Worm (Caenorhabditis elegans): ENCODE measurements around the gene str-13.

str-13 gene

ce11 chrV:2738174-2738573, 11.2 kb upstream of the str-13 start, which contains the start of gene srg-56 (continued):
- TF ChIP-seq F49E8.2 (tag; optimal IDR thresholded peaks at IDR 0.05; ENCODE audit: borderline replicate concordance) (no peak), lin-38 (GFP tag; IDR thresholded peaks at IDR 0.05) (no peak), Y48G9A.11 (GFP tag; IDR thresholded peaks at IDR 0.05) (no peak), Y5F2A.4 (GFP tag; optimal IDR thresholded peaks at IDR 0.05) (no peak), D1046.2 (GFP tag; IDR thresholded peaks at IDR 0.05) (no peak)

DNA sequence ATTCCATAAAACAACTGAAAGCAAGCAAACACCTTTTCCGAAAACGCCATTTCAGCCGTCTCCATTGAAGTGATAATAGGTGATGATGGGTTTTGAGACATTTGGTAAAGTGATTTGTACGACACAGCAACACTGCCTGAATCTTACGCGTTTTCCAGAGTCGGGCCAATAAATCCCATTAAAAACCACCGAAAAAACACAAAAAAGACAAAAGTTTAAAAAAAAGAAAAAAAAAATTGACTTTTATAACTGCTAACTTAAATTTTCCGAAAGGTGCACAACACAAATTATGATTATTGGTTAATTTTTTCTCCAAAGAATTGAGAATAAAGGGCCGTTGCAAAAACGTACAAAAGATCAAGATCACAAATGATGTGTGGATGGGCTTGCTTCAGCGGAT, 7.4 kb upstream of the str-13 start, which contains the start of gene srg-57:
Gene srg-57 (minus strand): TSS at position 101 of the 400 bp plus-strand sequence.
- TF ChIP-seq lin-1 (GFP tag; IDR thresholded peaks at IDR 0.05), result no peak
- peak in 1 of 2 experiments; percentile 55 for TF ChIP-seq unc-62 (GFP tag; optimal IDR thresholded peaks at IDR 0.05 in 1 of 2)
- no peak for TF ChIP-seq unc-62 (tag; optimal IDR thresholded peaks at IDR 0.05)

ce11 chrV:2730784-2731480, 3.9 kb upstream of the str-13 start, which contains the start of gene dod-3:
Gene dod-3 (minus strand): TSS chrV:2731098.
- peak; percentile 32 for TF ChIP-seq nhr-77 (tag; optimal IDR thresholded peaks at IDR 0.05)
- TF ChIP-seq duxl-1 (tag; optimal IDR thresholded peaks at IDR 0.05; ENCODE audit: poor library complexity), result no peak
- peak; percentile 89 for TF ChIP-seq dmd-6 (GFP tag; IDR thresholded peaks at IDR 0.05)
- peak; percentile 59 for TF ChIP-seq dve-1 (tag; optimal IDR thresholded peaks at IDR 0.05; ENCODE audit: insufficient read depth)
- no peak for TF ChIP-seq daf-12 (tag; optimal IDR thresholded peaks at IDR 0.05)
- TF ChIP-seq php-3 (GFP tag; IDR thresholded peaks at IDR 0.05), result peak; percentile 21; the same call in 1 of the 2 replicates
- TF ChIP-seq ama-1 (optimal IDR thresholded peaks at IDR 0.05), result peak; percentile 74
- peak; percentile 46 for TF ChIP-seq nhr-48 (tag; optimal IDR thresholded peaks at IDR 0.05)
- peak in 1 of 2 experiments; percentile 89 for TF ChIP-seq hif-1 (tag; optimal IDR thresholded peaks at IDR 0.05)
- peak; percentile 92 for TF ChIP-seq hlh-11 (tag; optimal IDR thresholded peaks at IDR 0.05)
- TF ChIP-seq nhr-10 (tag; optimal IDR thresholded peaks at IDR 0.05), result peak; percentile 2
- TF ChIP-seq snpc-1.2 (GFP tag; IDR thresholded peaks at IDR 0.05), result no peak
- peak; percentile 78 for TF ChIP-seq lin-1 (GFP tag; IDR thresholded peaks at IDR 0.05)
- TF ChIP-seq F10B5.3 (tag; optimal IDR thresholded peaks at IDR 0.05), result no peak
- peak in 1 of 2 experiments; percentile 48 for TF ChIP-seq daf-16 (GFP tag; optimal IDR thresholded peaks at IDR 0.05)
- peak; percentile 92 for TF ChIP-seq daf-16 (tag; optimal IDR thresholded peaks at IDR 0.05)

DNA sequence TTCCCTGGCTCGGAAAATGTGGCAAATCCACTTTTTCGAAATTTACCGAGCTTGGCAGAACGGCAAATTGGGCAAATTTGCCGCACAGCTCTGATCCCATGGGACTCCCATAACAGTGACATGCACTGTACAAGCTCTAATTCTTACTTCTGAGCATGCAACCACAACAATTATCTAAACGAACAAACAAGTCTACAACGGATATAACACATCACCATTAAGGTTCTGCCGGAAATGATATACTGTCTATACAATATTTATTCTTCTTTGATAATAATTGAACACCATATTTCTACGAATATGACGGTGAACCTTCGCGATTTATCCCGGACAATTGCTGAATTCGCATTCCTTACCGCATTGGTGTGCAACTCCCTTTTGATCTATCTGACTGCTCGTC, 1.2 kb upstream of the str-13 start, which contains the start of gene str-33:
Gene str-33 (plus strand): TSS at position 301 of the 400 bp plus-strand sequence.
- TF ChIP-seq tra-1 (GFP tag; IDR thresholded peaks at IDR 0.05), result no peak
- no peak for TF ChIP-seq php-3 (GFP tag; IDR thresholded peaks at IDR 0.05)
- TF ChIP-seq ceh-20 (GFP tag; IDR thresholded peaks at IDR 0.05), result no peak
- TF ChIP-seq duxl-1 (tag; optimal IDR thresholded peaks at IDR 0.05; ENCODE audit: poor library complexity), result no peak
- no peak for TF ChIP-seq nhr-76 (tag; optimal IDR thresholded peaks at IDR 0.05)

ce11 chrV:2725225-2725624, 1.8 kb downstream of the str-13 start, which contains the start of gene srg-59:
Gene srg-59 (minus strand): TSS chrV:2725325.
- TF ChIP-seq F26F4.8 (GFP tag; conservative IDR thresholded peaks at IDR 0.05) (no peak), zag-1 (tag; optimal IDR thresholded peaks at IDR 0.05) (no peak), spr-3 (GFP tag; optimal IDR thresholded peaks at IDR 0.05) (no peak), daf-16 (GFP tag; optimal IDR thresholded peaks at IDR 0.05) (no peak), daf-16 (tag; optimal IDR thresholded peaks at IDR 0.05) (no peak), ceh-32 (tag; optimal IDR thresholded peaks at IDR 0.05; ENCODE audit: poor library complexity) (no peak), jun-1 (tag; optimal IDR thresholded peaks at IDR 0.05) (no peak), egl-27 (tag; optimal IDR thresholded peaks at IDR 0.05) (no peak), aha-1 (tag) (peak; percentile 81)
